Worm (Caenorhabditis elegans) whole organism, L4 larva: Measurements from ENCODE around the gene F28F9.3.

Experiments used
- T26A8.4 ChIP-seq: fragments of 200-800 bp; sonication (Bioruptor generic); IDR thresholded peaks from 2 replicates; pipeline ENCODE4 v1.3.6; 2022; ENCODE audit warnings: missing genetic modification characterization, missing compliant biosample characterization
- nhr-111 ChIP-seq: fragments of 200-800 bp; sonication (Bioruptor generic); optimal IDR thresholded peaks from 2 replicates; lab custom pipeline; 2018; ENCODE audit warnings: mild to moderate bottlenecking, missing genetic modification characterization, missing compliant biosample characterization
- nhr-25 ChIP-seq: sonication (generic microtip); optimal IDR thresholded peaks from 2 replicates; lab custom pipeline; 2017; ENCODE audit warnings: missing genetic modification characterization, mild to moderate bottlenecking, missing compliant biosample characterization, antibody characterized with exemption, moderate library complexity, borderline replicate concordance; ENCODE audit not compliant: insufficient read depth
- pqm-1 ChIP-seq: sonication (generic microtip); optimal IDR thresholded peaks from 2 replicates; lab custom pipeline; 2017; ENCODE audit warnings: missing biosample characterization, missing genetic modification characterization
- skn-1 ChIP-seq: fragments of 150-350 bp; optimal IDR thresholded peaks from 2 replicates; lab custom pipeline; 2014; ENCODE audit warnings: missing biosample characterization, missing genetic modification characterization
- unc-62 ChIP-seq, 3 experiments: fragments of 150-350 bp in 1 of 3; sonication (generic microtip); optimal IDR thresholded peaks in 2 of 3; peaks in 1 of 3; 1 replicate in 1 of 3; 2 replicates in 2 of 3; lab custom pipeline; 2014 to 2017; ENCODE audit warnings: missing biosample characterization in 3 of 3, missing genetic modification characterization in 3 of 3, missing genetic modification reagents in 3 of 3, missing genotype in 1 of 3

DNA sequence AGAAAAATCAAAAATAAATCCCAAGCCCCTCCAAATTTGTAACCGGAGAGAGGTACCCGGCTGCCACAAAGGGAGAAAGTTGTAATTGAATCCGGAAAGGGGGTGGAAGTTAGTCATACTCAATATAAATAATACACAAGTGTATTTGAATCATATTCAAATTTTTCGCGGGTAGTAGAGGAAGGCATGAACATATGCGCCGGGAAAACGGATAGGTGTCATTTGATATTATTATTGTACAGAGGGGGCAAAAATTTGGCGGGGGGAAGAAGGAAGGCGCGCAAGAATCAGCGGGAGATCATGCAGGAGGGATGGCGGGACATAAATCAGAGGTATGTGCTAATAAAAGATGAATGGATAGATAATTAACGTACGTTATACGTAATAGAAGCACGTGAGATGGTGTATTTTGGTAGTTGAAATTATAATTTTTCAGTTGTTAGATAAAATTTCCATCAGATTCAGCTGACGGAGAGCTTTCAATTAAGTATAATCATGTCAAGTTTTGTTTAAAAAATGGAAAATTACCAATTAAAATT lies at the start of gene F28F9.3:
- TF ChIP-seq unc-62 (GFP tag; optimal IDR thresholded peaks at IDR 0.05 in 1 of 2; lab: Kevin White, UChicago) = no peak
- TF ChIP-seq unc-62 (tag; optimal IDR thresholded peaks at IDR 0.05; lab: Kevin White, UChicago) = no peak
- TF ChIP-seq skn-1 (tag; lab: Kevin White, UChicago) = no peak
- no peak for TF ChIP-seq pqm-1 (tag; lab: Kevin White, UChicago)
- no peak for TF ChIP-seq nhr-111
- no peak for TF ChIP-seq T26A8.4 (GFP tag; lab: Robert Waterston, UW)
- no peak for TF ChIP-seq nhr-25 (tag; lab: Kevin White, UChicago)
